Worm (Caenorhabditis elegans): ENCODE data around the gene csc-1.
A peak's percentile ranks its signal among the peaks of the same experiment; 100 is the strongest.

The csc-1 gene

DNA sequence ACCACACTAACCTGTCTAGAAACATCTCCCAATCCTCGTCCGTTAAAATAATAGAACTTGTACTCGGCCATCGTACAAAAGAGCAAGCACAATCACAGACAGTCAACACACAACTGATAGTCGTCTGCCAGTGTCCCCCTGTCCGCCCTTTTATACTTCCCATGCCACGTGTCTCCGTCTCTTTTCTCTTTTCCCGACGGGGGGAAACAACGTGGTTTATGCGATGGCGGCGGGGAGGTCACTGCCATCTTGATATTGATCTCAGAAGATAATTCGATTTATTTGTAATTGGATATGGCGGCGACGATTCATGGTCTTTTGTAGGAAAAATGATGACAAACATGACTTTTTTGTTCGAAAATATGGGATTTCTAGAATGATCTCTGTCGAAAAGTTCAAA, 12.9 kb downstream of the csc-1 start, which contains the start of gene gst-20 (continued):
- TF ChIP-seq nhr-25 (tag; optimal IDR thresholded peaks at IDR 0.05; ENCODE audit: borderline replicate concordance, insufficient read depth) (no peak), dmd-9 (GFP tag; IDR thresholded peaks at IDR 0.05) (no peak), dpl-1 (GFP tag; optimal IDR thresholded peaks at IDR 0.05) (peak; percentile 32), nhr-77 (tag; optimal IDR thresholded peaks at IDR 0.05) (peak; percentile 82), unc-62 (GFP tag; optimal IDR thresholded peaks at IDR 0.05 in 1 of 2) (no peak), unc-62 (tag; optimal IDR thresholded peaks at IDR 0.05) (no peak), cey-2 (tag; optimal IDR thresholded peaks at IDR 0.05; ENCODE audit: borderline replicate concordance, insufficient read depth) (no peak), F10B5.3 (tag; optimal IDR thresholded peaks at IDR 0.05) (no peak), D1046.2 (GFP tag; IDR thresholded peaks at IDR 0.05) (no peak), madf-5 (GFP tag; IDR thresholded peaks at IDR 0.05) (no peak), spr-1 (tag; optimal IDR thresholded peaks at IDR 0.05) (no peak), saeg-2 (GFP tag; IDR thresholded peaks at IDR 0.05) (no peak), Y105C5A.15 (GFP tag; IDR thresholded peaks at IDR 0.05) (no peak), F49E8.2 (tag; optimal IDR thresholded peaks at IDR 0.05; ENCODE audit: borderline replicate concordance) (no peak), pha-4 (GFP tag; IDR thresholded peaks at IDR 0.05) (no peak), pha-4 (tag; optimal IDR thresholded peaks at IDR 0.05) (no peak), nhr-42 (GFP tag; IDR thresholded peaks at IDR 0.05) (no peak), dve-1 (tag; optimal IDR thresholded peaks at IDR 0.05; ENCODE audit: insufficient read depth) (peak; percentile 75), snpc-1.2 (GFP tag; IDR thresholded peaks at IDR 0.05) (no peak), zfp-2 (tag; optimal IDR thresholded peaks at IDR 0.05) (no peak), nhr-237 (tag; optimal IDR thresholded peaks at IDR 0.05) (no peak), gei-8 (GFP tag; optimal IDR thresholded peaks at IDR 0.05) (no peak), mxl-2 (GFP tag; conservative IDR thresholded peaks at IDR 0.05) (no peak), fkh-10 (GFP tag; optimal IDR thresholded peaks at IDR 0.05) (no peak), lir-3 (tag; optimal IDR thresholded peaks at IDR 0.05) (no peak), zip-11 (GFP tag; IDR thresholded peaks at IDR 0.05) (no peak), daf-12 (tag; optimal IDR thresholded peaks at IDR 0.05) (no peak), nhr-102 (tag; optimal IDR thresholded peaks at IDR 0.05) (peak; percentile 50), egl-43 (GFP tag; IDR thresholded peaks at IDR 0.05) (no peak), snpc-4 (tag; optimal IDR thresholded peaks at IDR 0.05) (no peak), aha-1 (tag) (peak; percentile 28), jun-1 (tag; optimal IDR thresholded peaks at IDR 0.05) (no peak), aly-2 (tag; optimal IDR thresholded peaks at IDR 0.05) (no peak), spr-3 (GFP tag; optimal IDR thresholded peaks at IDR 0.05) (no peak), duxl-1 (tag; optimal IDR thresholded peaks at IDR 0.05; ENCODE audit: poor library complexity) (no peak), nhr-6 (tag; optimal IDR thresholded peaks at IDR 0.05) (peak; percentile 22), ceh-62 (tag; optimal IDR thresholded peaks at IDR 0.05) (no peak), ama-1 (optimal IDR thresholded peaks at IDR 0.05) (no peak), nhr-111 (GFP tag; optimal IDR thresholded peaks at IDR 0.05) (no peak), zfp-3 (GFP tag; conservative IDR thresholded peaks at IDR 0.05) (no peak), zip-2 (tag; optimal IDR thresholded peaks at IDR 0.05) (no peak), skn-1 (tag; optimal IDR thresholded peaks at IDR 0.05) (no peak), F44E2.7 (GFP tag; IDR thresholded peaks at IDR 0.05) (no peak), hlh-30 (tag; optimal IDR thresholded peaks at IDR 0.05; ENCODE audit: insufficient read depth) (peak; percentile 82), Y48G9A.11 (GFP tag; IDR thresholded peaks at IDR 0.05) (no peak), dmd-8 (GFP tag; IDR thresholded peaks at IDR 0.05) (no peak), mxl-3 (GFP tag; optimal IDR thresholded peaks at IDR 0.05) (peak; percentile 100), tag-97 (GFP tag; IDR thresholded peaks at IDR 0.05) (no peak), lin-39 (tag; optimal IDR thresholded peaks at IDR 0.05) (no peak), T20F7.1 (GFP tag; optimal IDR thresholded peaks at IDR 0.05) (no peak), rbr-2 (tag; optimal IDR thresholded peaks at IDR 0.05) (no peak), hlh-11 (tag; optimal IDR thresholded peaks at IDR 0.05) (peak; percentile 78), vab-7 (GFP tag; IDR thresholded peaks at IDR 0.05) (no peak)
